Worm (Caenorhabditis elegans): ENCODE data around the gene ssp-10.
A peak's percentile ranks its signal among the peaks of the same experiment; 100 is the strongest.

DNA sequence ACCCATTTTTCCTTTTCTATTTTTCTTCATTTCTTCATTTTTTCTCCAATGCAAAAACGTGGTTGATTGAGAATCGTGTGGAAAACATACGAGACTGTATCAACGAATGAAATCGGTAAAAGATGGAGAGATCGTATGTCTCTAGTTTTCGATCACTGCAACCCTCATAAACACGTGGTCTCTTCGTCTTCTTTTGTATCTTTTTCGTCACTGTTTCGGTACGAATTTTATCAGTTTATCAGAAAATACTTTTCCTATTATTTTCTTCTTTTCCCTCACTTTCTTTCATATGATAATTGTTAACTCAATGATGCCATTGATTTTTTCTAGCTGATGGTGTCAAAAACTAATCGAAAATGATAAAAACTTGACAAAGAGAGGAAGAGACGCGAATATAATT, 24.8 kb upstream of the ssp-10 start:
- TF ChIP-seq snpc-1.2 (GFP tag; IDR thresholded peaks at IDR 0.05) (no peak), nhr-42 (GFP tag; IDR thresholded peaks at IDR 0.05) (no peak), lir-3 (tag; optimal IDR thresholded peaks at IDR 0.05) (no peak), gei-8 (GFP tag; optimal IDR thresholded peaks at IDR 0.05) (no peak), snpc-4 (tag; optimal IDR thresholded peaks at IDR 0.05) (no peak), nhr-41 (GFP tag; IDR thresholded peaks at IDR 0.05) (no peak), ctbp-1 (GFP tag; IDR thresholded peaks at IDR 0.05) (no peak), nhr-6 (tag; optimal IDR thresholded peaks at IDR 0.05) (no peak), fos-1 (tag; optimal IDR thresholded peaks at IDR 0.05) (no peak), nhr-25 (tag; optimal IDR thresholded peaks at IDR 0.05; ENCODE audit: borderline replicate concordance, insufficient read depth) (no peak), ceh-82 (tag; optimal IDR thresholded peaks at IDR 0.05) (no peak), spr-3 (GFP tag; optimal IDR thresholded peaks at IDR 0.05) (no peak), nhr-28 (tag; optimal IDR thresholded peaks at IDR 0.05) (peak; percentile 87), unc-62 (GFP tag; optimal IDR thresholded peaks at IDR 0.05 in 1 of 2) (peak in 1 of 2 experiments; percentile 43), unc-62 (tag; optimal IDR thresholded peaks at IDR 0.05) (no peak)

Data from whole organism, L4 larva.